Fruit fly (Drosophila melanogaster) whole organism, embryonic: ENCODE data around the gene dpy.

Source experiments
- Bgb ChIP-seq: fragments of 200-800 bp; sonication (Bioruptor generic); IDR thresholded peaks from 2 replicates; pipeline ENCODE4 v1.3.6; 2022; ENCODE audit warnings: missing biosample characterization, missing genetic modification characterization; ENCODE audit not compliant: partially characterized antibody
- CG11093 ChIP-seq: fragments of 200-800 bp; sonication (Bioruptor generic); IDR thresholded peaks from 3 replicates; pipeline ENCODE4 v1.3.6; 2022; ENCODE audit warnings: missing biosample characterization, missing genetic modification characterization
- CG12155 ChIP-seq: fragments of 200-800 bp; sonication (Bioruptor generic); optimal IDR thresholded peaks from 3 replicates; lab custom pipeline; 2016; ENCODE audit warnings: missing biosample characterization, missing genetic modification characterization
- CG1529 ChIP-seq: fragments of 200-800 bp; sonication (Bioruptor generic); optimal IDR thresholded peaks from 3 replicates; lab custom pipeline; 2018; ENCODE audit warnings: missing biosample characterization, missing genetic modification characterization
- CG15514 ChIP-seq: fragments of 200-800 bp; sonication (Bioruptor generic); optimal IDR thresholded peaks from 3 replicates; lab custom pipeline; 2017; ENCODE audit warnings: missing biosample characterization, missing genetic modification characterization, mild to moderate bottlenecking, moderate library complexity, missing genetic modification reagents
- CG31441 ChIP-seq: fragments of 200-800 bp; sonication (Bioruptor generic); IDR thresholded peaks from 2 replicates; pipeline ENCODE4 v1.3.6; 2022; ENCODE audit warnings: missing biosample characterization, missing genetic modification characterization
- CG34224 ChIP-seq: fragments of 200-800 bp; sonication (Bioruptor generic); IDR thresholded peaks from 3 replicates; pipeline ENCODE4 v1.3.6; 2022; ENCODE audit warnings: missing biosample characterization, missing genetic modification characterization; ENCODE audit not compliant: partially characterized antibody
- ato ChIP-seq: fragments of 200-800 bp; sonication (Bioruptor generic); IDR thresholded peaks from 2 replicates; pipeline ENCODE4 v1.3.6; 2022; ENCODE audit warnings: missing biosample characterization, missing genetic modification characterization; ENCODE audit not compliant: partially characterized antibody
- cad ChIP-seq: fragments of >200 bp; optimal IDR thresholded peaks from 2 replicates; lab custom pipeline; 2017; ENCODE audit warnings: missing biosample characterization, missing genetic modification characterization
- insv ChIP-seq, 2 experiments: fragments of 200-800 bp; sonication (Bioruptor generic); optimal IDR thresholded peaks; 3 replicates each; lab custom pipeline; 2016 to 2018; ENCODE audit warnings: missing biosample characterization in 2 of 2, missing genetic modification characterization in 2 of 2
- jing ChIP-seq: fragments of 200-800 bp; sonication (Bioruptor generic); optimal IDR thresholded peaks from 2 replicates; lab custom pipeline; 2018; ENCODE audit warnings: missing biosample characterization, mild to moderate bottlenecking, missing genetic modification characterization
- seq ChIP-seq: fragments of 200-800 bp; sonication (Bioruptor generic); IDR thresholded peaks from 2 replicates; pipeline ENCODE4 v1.3.6; 2022; ENCODE audit warnings: missing biosample characterization, missing genetic modification characterization

- TF ChIP-seq CG31441 (GFP tag; lab: Robert Waterston, UW) (no peak), CG11093 (GFP tag; lab: Robert Waterston, UW) (no peak), cad (no peak), CG1529 (GFP tag; lab: Kevin White, UChicago) (no peak), seq (GFP tag; lab: Robert Waterston, UW) (no peak), CG15514 (GFP tag; lab: Kevin White, UChicago) (no peak), jing (no peak), CG34224 (no peak), CG12155 (GFP tag; lab: Kevin White, UChicago) (no peak), ato (no peak), Bgb (GFP tag; lab: Robert Waterston, UW) (no peak), insv (GFP tag; optimal IDR thresholded peaks at IDR 0.05; lab: Kevin White, UChicago) (no peak)
Observed at dm6 chr2L:4576467-4576866, 37.6 kb downstream of the dpy start.
